Worm (Caenorhabditis elegans) whole organism, late embryonic: ENCODE results near the gene cdf-1.

Experiments used
- F13H6.1 ChIP-seq: sonication (generic microtip); optimal IDR thresholded peaks from 2 replicates; lab custom pipeline; 2016; ENCODE audit warnings: missing genetic modification characterization, missing compliant biosample characterization
- ama-1 ChIP-seq: fragments of 150-350 bp; optimal IDR thresholded peaks from 2 replicates; lab custom pipeline; 2014
- hlh-13 ChIP-seq: fragments of 200-800 bp; sonication (Bioruptor generic); optimal IDR thresholded peaks from 2 replicates; lab custom pipeline; 2018; ENCODE audit warnings: mild to moderate bottlenecking, missing genetic modification characterization, missing compliant biosample characterization
- hlh-15 ChIP-seq: sonication (generic microtip); optimal IDR thresholded peaks from 2 replicates; lab custom pipeline; 2016; ENCODE audit warnings: missing genetic modification characterization, missing compliant biosample characterization
- lim-6 ChIP-seq: sonication (generic microtip); optimal IDR thresholded peaks from 2 replicates; lab custom pipeline; 2016; ENCODE audit warnings: missing genetic modification characterization, missing compliant biosample characterization
- lin-11 ChIP-seq: fragments of 200-800 bp; sonication (Bioruptor generic); optimal IDR thresholded peaks from 2 replicates; lab custom pipeline; 2018; ENCODE audit warnings: mild to moderate bottlenecking, missing genetic modification characterization, missing compliant biosample characterization
- nfya-1 ChIP-seq: sonication (generic microtip); optimal IDR thresholded peaks from 2 replicates; lab custom pipeline; 2017; ENCODE audit warnings: missing genetic modification characterization, mild to moderate bottlenecking, missing compliant biosample characterization, antibody characterized with exemption, moderate library complexity
- nhr-11 ChIP-seq: fragments of 150-350 bp; optimal IDR thresholded peaks from 2 replicates; lab custom pipeline; 2014; ENCODE audit warnings: missing biosample characterization, missing genetic modification characterization
- pqm-1 ChIP-seq: sonication (generic microtip); optimal IDR thresholded peaks from 2 replicates; lab custom pipeline; 2016; ENCODE audit warnings: missing genetic modification characterization, missing compliant biosample characterization

DNA sequence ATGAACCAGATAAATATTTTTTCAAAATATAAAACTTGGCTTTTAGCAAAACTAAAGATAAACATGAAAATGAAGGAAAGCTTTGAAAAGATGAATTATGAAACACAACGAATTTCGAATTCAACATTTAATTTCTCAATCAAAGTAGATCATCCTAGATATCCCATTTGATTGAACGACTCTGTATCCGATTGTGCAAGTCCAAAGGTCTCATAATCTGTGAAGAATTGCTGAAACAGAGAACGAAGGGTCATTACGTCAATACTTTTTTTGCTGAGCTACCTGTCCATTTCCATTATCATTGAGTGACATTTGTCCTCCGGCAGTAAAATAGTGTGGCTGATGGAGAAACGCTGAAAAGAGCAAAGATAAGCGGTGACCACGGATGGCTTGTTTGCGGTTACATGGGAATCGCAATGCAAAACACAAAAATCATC lies 17.7 kb upstream of the cdf-1 start:
- TF ChIP-seq lim-6 (tag; lab: Kevin White, UChicago) (no peak), pqm-1 (no peak), ama-1 (lab: Kevin White, UChicago) (no peak), nhr-11 (tag; lab: Kevin White, UChicago) (no peak), nfya-1 (no peak), hlh-15 (tag; lab: Kevin White, UChicago) (no peak), hlh-13 (GFP tag; lab: Kevin White, UChicago) (no peak), lin-11 (tag; lab: Kevin White, UChicago) (no peak), F13H6.1 (tag; lab: Kevin White, UChicago) (no peak)
